Worm (Caenorhabditis elegans) whole organism, young adult: ENCODE results near the gene T28H10.2.

Experiments
- Y95B8A.8 ChIP-seq: fragments of 200-800 bp; sonication (Bioruptor generic); IDR thresholded peaks from 2 replicates; pipeline ENCODE4 v1.3.6; 2022; ENCODE audit warnings: missing genetic modification reagents, missing genetic modification characterization, missing compliant biosample characterization
- fkh-3 ChIP-seq: sonication (generic microtip); optimal IDR thresholded peaks from 2 replicates; lab custom pipeline; 2016; ENCODE audit warnings: mild to moderate bottlenecking, missing genetic modification characterization, missing compliant biosample characterization
- nfya-1 ChIP-seq: sonication (generic microtip); optimal IDR thresholded peaks from 2 replicates; lab custom pipeline; 2017; ENCODE audit warnings: antibody characterized with exemption, missing compliant biosample characterization, missing genetic modification characterization, borderline replicate concordance; ENCODE audit not compliant: insufficient read depth
- xnd-1 ChIP-seq: sonication (generic microtip); optimal IDR thresholded peaks from 2 replicates; lab custom pipeline; 2016; ENCODE audit warnings: missing genotype, missing genetic modification reagents, missing genetic modification characterization, missing compliant biosample characterization
- ztf-28 ChIP-seq: fragments of 200-800 bp; sonication (Bioruptor generic); IDR thresholded peaks from 2 replicates; pipeline ENCODE4 v1.3.6; 2022; ENCODE audit warnings: missing genetic modification reagents, missing genetic modification characterization, missing compliant biosample characterization

ce11 chrV:12542683-12543319 lies 30.1 kb upstream of the T28H10.2 start:
- TF ChIP-seq nfya-1 (tag; lab: Kevin White, UChicago), result no peak
- TF ChIP-seq ztf-28 (GFP tag; lab: Robert Waterston, UW), result no peak
- no peak for TF ChIP-seq xnd-1 (tag; lab: Kevin White, UChicago)
- no peak for TF ChIP-seq fkh-3 (tag; lab: Kevin White, UChicago)
- TF ChIP-seq Y95B8A.8, result no peak
